Fruit fly (Drosophila melanogaster): ENCODE measurements around the gene CG6664.
A peak's percentile ranks its signal among the peaks of the same experiment; 100 is the strongest.

Gene CG6664

dm6 chr3L:17009715-17010491, 6.1 kb downstream of the CG6664 start (continued):
- no peak for TF ChIP-seq dati (GFP tag; IDR thresholded peaks at IDR 0.05)
- TF ChIP-seq CG2678 (tag; optimal IDR thresholded peaks at IDR 0.05), result peak; percentile 39
- peak; percentile 63 for TF ChIP-seq CG5180 (GFP tag; optimal IDR thresholded peaks at IDR 0.05)
- peak; percentile 2 for TF ChIP-seq Myb (GFP tag; optimal IDR thresholded peaks at IDR 0.05)
- TF ChIP-seq CG4404 (GFP tag; IDR thresholded peaks at IDR 0.05), result no peak
- TF ChIP-seq lov (optimal IDR thresholded peaks at IDR 0.05), result no peak
- no peak for TF ChIP-seq lov (GFP tag; IDR thresholded peaks at IDR 0.05)
- peak; percentile 72 for TF ChIP-seq HmgD (GFP tag; optimal IDR thresholded peaks at IDR 0.05)
- TF ChIP-seq zen (tag; optimal IDR thresholded peaks at IDR 0.05), result no peak
- TF ChIP-seq her (GFP tag; optimal IDR thresholded peaks at IDR 0.05), result no peak
- TF ChIP-seq hth (optimal IDR thresholded peaks at IDR 0.05), result no peak
- TF ChIP-seq gsb-n (tag; optimal IDR thresholded peaks at IDR 0.05), result no peak
- no peak for TF ChIP-seq sc (optimal IDR thresholded peaks at IDR 0.05)
- TF ChIP-seq sc (GFP tag; optimal IDR thresholded peaks at IDR 0.05), result no peak
- TF ChIP-seq prd (optimal IDR thresholded peaks at IDR 0.05), result no peak
- TF ChIP-seq prd (GFP tag; IDR thresholded peaks at IDR 0.05), result peak; percentile 39; the same call in 1 of the 3 replicates
- TF ChIP-seq CG12104 (GFP tag; optimal IDR thresholded peaks at IDR 0.05), result no peak
- peak; percentile 93 for TF ChIP-seq sd (tag; optimal IDR thresholded peaks at IDR 0.05)
- peak; percentile 22 for TF ChIP-seq CG10462 (GFP tag; optimal IDR thresholded peaks at IDR 0.05)
- TF ChIP-seq schlank (tag; optimal IDR thresholded peaks at IDR 0.05), result no peak
- TF ChIP-seq nerfin-2 (GFP tag; IDR thresholded peaks at IDR 0.05; ENCODE audit: partially characterized antibody), result no peak
- TF ChIP-seq twi (tag; optimal IDR thresholded peaks at IDR 0.05), result peak; percentile 27
- TF ChIP-seq Hand (GFP tag; optimal IDR thresholded peaks at IDR 0.05), result peak; percentile 45
- TF ChIP-seq kay (GFP tag; optimal IDR thresholded peaks at IDR 0.05), result no peak
- no peak for TF ChIP-seq CG12236 (GFP tag; optimal IDR thresholded peaks at IDR 0.05)
- peak; percentile 64 for TF ChIP-seq Nf-YC (tag; optimal IDR thresholded peaks at IDR 0.05)
- peak; percentile 54 for TF ChIP-seq CG7556 (GFP tag; optimal IDR thresholded peaks at IDR 0.05)
- TF ChIP-seq gem (tag; optimal IDR thresholded peaks at IDR 0.05), result peak; percentile 61
- TF ChIP-seq dm (GFP tag; optimal IDR thresholded peaks at IDR 0.05), result no peak
- TF ChIP-seq Bdp1 (GFP tag; optimal IDR thresholded peaks at IDR 0.05), result no peak
- TF ChIP-seq Scr (GFP tag; IDR thresholded peaks at IDR 0.05; ENCODE audit: partially characterized antibody), result peak; percentile 47; the same call in 1 of the 2 replicates
- TF ChIP-seq CG10543 (GFP tag; optimal IDR thresholded peaks at IDR 0.05), result peak; percentile 99
- TF ChIP-seq fd3F (GFP tag; optimal IDR thresholded peaks at IDR 0.05), result no peak
- TF ChIP-seq Sox100B (GFP tag; optimal IDR thresholded peaks at IDR 0.05), result peak; percentile 41
- TF ChIP-seq Deaf1 (tag; optimal IDR thresholded peaks at IDR 0.05), result peak; percentile 100
- peak; percentile 100 for TF ChIP-seq chinmo (GFP tag; IDR thresholded peaks at IDR 0.05; ENCODE audit: partially characterized antibody)
- TF ChIP-seq pb (GFP tag; optimal IDR thresholded peaks at IDR 0.05), result peak; percentile 56
- TF ChIP-seq sens (GFP tag), result peak; percentile 85
- TF ChIP-seq CG32772 (GFP tag; IDR thresholded peaks at IDR 0.05), result no peak
- peak; percentile 14 for TF ChIP-seq nau (GFP tag; optimal IDR thresholded peaks at IDR 0.05)
- TF ChIP-seq az2 (GFP tag; optimal IDR thresholded peaks at IDR 0.05), result no peak
- no peak for TF ChIP-seq gt (GFP tag; IDR thresholded peaks at IDR 0.05)
- peak; percentile 40 for TF ChIP-seq HHEX (GFP tag; optimal IDR thresholded peaks at IDR 0.05)
- no peak for TF ChIP-seq HLH4C (GFP tag; IDR thresholded peaks at IDR 0.05; ENCODE audit: partially characterized antibody)
- TF ChIP-seq CG4360 (GFP tag; IDR thresholded peaks at IDR 0.05), result peak; percentile 68
- no peak; the same call in 1 of the 2 replicates for TF ChIP-seq Ravus (GFP tag; IDR thresholded peaks at IDR 0.05)
- TF ChIP-seq caup (GFP tag; optimal IDR thresholded peaks at IDR 0.05; ENCODE audit: severe bottlenecking), result peak; percentile 33
- no peak for TF ChIP-seq emc (GFP tag; optimal IDR thresholded peaks at IDR 0.05)
- TF ChIP-seq CG10267 (tag; optimal IDR thresholded peaks at IDR 0.05), result no peak
- TF ChIP-seq CG30403 (GFP tag; optimal IDR thresholded peaks at IDR 0.05), result peak; percentile 48
